Fruit fly (Drosophila melanogaster): ENCODE results near the gene Msr-110.

DNA sequence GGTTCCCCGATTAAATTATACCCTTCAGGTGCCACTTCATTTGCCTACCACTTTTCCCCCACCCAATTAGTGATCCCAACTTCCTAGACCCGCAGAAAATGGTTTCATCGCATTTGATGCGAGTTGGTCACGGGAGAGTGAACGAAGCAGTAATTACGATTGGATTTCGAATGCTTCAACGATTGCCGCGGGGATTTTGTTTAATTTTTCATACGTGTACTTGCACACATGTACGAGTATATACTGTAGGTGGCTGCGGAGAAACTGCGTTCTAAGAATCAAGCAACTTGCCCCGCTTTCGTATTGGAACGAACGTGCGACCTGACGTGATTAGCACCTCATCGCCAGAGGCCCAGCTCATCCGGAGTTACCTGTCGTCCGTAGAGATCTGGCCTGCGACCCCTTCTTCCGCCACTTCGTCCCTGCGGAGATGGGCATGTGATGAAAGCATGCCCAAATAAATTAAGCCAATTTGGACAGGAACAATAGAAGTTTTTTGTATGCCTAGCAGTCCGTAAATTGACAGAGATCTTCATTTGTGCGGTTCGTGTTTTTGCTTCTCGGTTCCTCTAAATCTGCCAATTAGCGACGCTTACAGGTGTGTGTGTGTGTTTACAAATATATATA, 3.5 kb upstream of the Msr-110 start:
- no peak for TF ChIP-seq fd96Ca (GFP tag; IDR thresholded peaks at IDR 0.05)
- no peak for TF ChIP-seq CG32121 (GFP tag; IDR thresholded peaks at IDR 0.05)
- no peak for TF ChIP-seq EcR (GFP tag; optimal IDR thresholded peaks at IDR 0.05)
